Worm (Caenorhabditis elegans) whole organism, L4/young adult: Measurements from ENCODE around the gene csp-2.
"Not testable (repeated sequence)": the region's sequence is repeated elsewhere in the genome, so short reads cannot be mapped to it uniquely, and the experiment has no call there.

ENCODE experiments used
- W03F9.2 ChIP-seq: fragments of 150-350 bp; optimal IDR thresholded peaks from 2 replicates; lab custom pipeline; 2014; ENCODE audit warnings: missing biosample characterization, missing genetic modification characterization
- dao-5 ChIP-seq: sonication (generic microtip); optimal IDR thresholded peaks from 2 replicates; lab custom pipeline; 2016; ENCODE audit warnings: missing genotype, missing genetic modification characterization, moderate library complexity, missing compliant biosample characterization
- him-1 ChIP-seq: sonication (generic microtip); optimal IDR thresholded peaks from 2 replicates; lab custom pipeline; 2016; ENCODE audit warnings: missing genotype, missing genetic modification reagents, missing genetic modification characterization, missing compliant biosample characterization

csp-2 gene

ce11 chrIV:6301764-6302163 is 5.8 kb upstream of the csp-2 start, which contains the start of gene srv-26:
Gene srv-26 (minus strand): TSS chrIV:6301864.
- no peak for TF ChIP-seq W03F9.2
- no peak for TF ChIP-seq him-1
- no peak for TF ChIP-seq dao-5 (tag; lab: Kevin White, UChicago)

- TF ChIP-seq dao-5 (tag; lab: Kevin White, UChicago) (no peak), W03F9.2 (no peak), him-1 (no peak)
These were observed 3.9 kb upstream of the csp-2 start, which contains the start of gene srv-25 for ce11 chrIV:6303642-6304041. Gene srv-25 (minus strand): TSS chrIV:6303742.

- TF ChIP-seq him-1; dao-5 (tag; lab: Kevin White, UChicago); W03F9.2: not testable (repeated sequence)
These were observed 9.8 kb downstream of the csp-2 start, which contains the start of gene Y73B6BL.12 for ce11 chrIV:6317357-6317756. Gene Y73B6BL.12 (minus strand): TSS chrIV:6317457.

- TF ChIP-seq W03F9.2 (peak; percentile 99), dao-5 (tag; lab: Kevin White, UChicago) (no peak), him-1 (peak; percentile 62)
These were observed 14.1 kb downstream of the csp-2 start, which contains the start of gene Y73B6BL.29 for ce11 chrIV:6321667-6322066. Gene Y73B6BL.29 (plus strand): TSS chrIV:6321929.

ce11 chrIV:6323654-6324224 is 16.2 kb downstream of the csp-2 start, which contains the start of gene sqd-1:
Gene sqd-1 (plus strand): TSS chrIV:6324174.
- TF ChIP-seq dao-5 (tag; lab: Kevin White, UChicago), result no peak
- TF ChIP-seq W03F9.2, result peak; percentile 100
- TF ChIP-seq him-1, result peak; percentile 86

- TF ChIP-seq dao-5 (tag; lab: Kevin White, UChicago) (no peak), W03F9.2 (no peak), him-1 (no peak)
These were observed 18.2 kb downstream of the csp-2 start for ce11 chrIV:6325772-6326171.

ce11 chrIV:6326448-6326847 is 18.9 kb downstream of the csp-2 start, which contains the start of gene lsm-8:
Gene lsm-8 (plus strand): TSS chrIV:6326526.
- TF ChIP-seq W03F9.2 (no peak), him-1 (no peak), dao-5 (tag; lab: Kevin White, UChicago) (no peak)

ce11 chrIV:6327363-6328015 is 19.9 kb downstream of the csp-2 start:
- TF ChIP-seq W03F9.2 (peak; percentile 60), dao-5 (tag; lab: Kevin White, UChicago) (no peak)

ce11 chrIV:6328198-6328597 is 20.7 kb downstream of the csp-2 start:
- TF ChIP-seq W03F9.2, result no peak
- no peak for TF ChIP-seq dao-5 (tag; lab: Kevin White, UChicago)
- TF ChIP-seq him-1, result no peak

ce11 chrIV:6329339-6329738 is 21.8 kb downstream of the csp-2 start, which contains the start of gene seu-1:
Gene seu-1 (plus strand): TSS chrIV:6329639.
- TF ChIP-seq W03F9.2, result no peak
- TF ChIP-seq dao-5 (tag; lab: Kevin White, UChicago), result no peak
- TF ChIP-seq him-1, result no peak

ce11 chrIV:6330790-6331189 is 23.3 kb downstream of the csp-2 start:
- no peak for TF ChIP-seq dao-5 (tag; lab: Kevin White, UChicago)
- TF ChIP-seq W03F9.2, result peak; percentile 21
- TF ChIP-seq him-1, result no peak

ce11 chrIV:6333915-6334314 is 26.4 kb downstream of the csp-2 start, which contains the start of gene blos-2:
Gene blos-2 (plus strand): TSS chrIV:6334215.
- TF ChIP-seq him-1 (no peak), W03F9.2 (no peak), dao-5 (tag; lab: Kevin White, UChicago) (no peak)

ce11 chrIV:6335908-6336307 is 28.4 kb downstream of the csp-2 start, which contains the start of gene mif-4:
Gene mif-4 (minus strand): TSS chrIV:6335994.
- TF ChIP-seq W03F9.2, result no peak
- no peak for TF ChIP-seq dao-5 (tag; lab: Kevin White, UChicago)
- TF ChIP-seq him-1, result no peak

ce11 chrIV:6336748-6337147 is 29.2 kb downstream of the csp-2 start:
- TF ChIP-seq W03F9.2, result peak; percentile 95
- TF ChIP-seq dao-5 (tag; lab: Kevin White, UChicago), result no peak
- TF ChIP-seq him-1, result peak; percentile 81

- TF ChIP-seq dao-5 (tag; lab: Kevin White, UChicago), result no peak
- TF ChIP-seq W03F9.2, result no peak
- no peak for TF ChIP-seq him-1
These were observed 29.8 kb downstream of the csp-2 start, which contains the start of gene ipla-6 for ce11 chrIV:6337353-6337752. Gene ipla-6 (plus strand): TSS chrIV:6337653.
